Fruit fly (Drosophila melanogaster) Kc167 (cell line): Measurements from ENCODE around the gene cl.

Experiments used
- psq ChIP-seq: fragments of >200 bp; optimal IDR thresholded peaks from 2 replicates; lab custom pipeline; 2017; ENCODE audit warnings: missing external identifiers
- ttk ChIP-seq: sonication (Bioruptor generic); optimal IDR thresholded peaks from 2 replicates; lab custom pipeline; 2017; ENCODE audit warnings: missing external identifiers

dm6 chr2L:5479128-5479527 is 40.8 kb upstream of the cl start:
- no peak for TF ChIP-seq ttk (lab: Kevin White, UChicago)
- no peak for TF ChIP-seq psq
